Comparison of ENCODE assay signal across 4 fruit fly cellular contexts in the genomic region with DNA sequence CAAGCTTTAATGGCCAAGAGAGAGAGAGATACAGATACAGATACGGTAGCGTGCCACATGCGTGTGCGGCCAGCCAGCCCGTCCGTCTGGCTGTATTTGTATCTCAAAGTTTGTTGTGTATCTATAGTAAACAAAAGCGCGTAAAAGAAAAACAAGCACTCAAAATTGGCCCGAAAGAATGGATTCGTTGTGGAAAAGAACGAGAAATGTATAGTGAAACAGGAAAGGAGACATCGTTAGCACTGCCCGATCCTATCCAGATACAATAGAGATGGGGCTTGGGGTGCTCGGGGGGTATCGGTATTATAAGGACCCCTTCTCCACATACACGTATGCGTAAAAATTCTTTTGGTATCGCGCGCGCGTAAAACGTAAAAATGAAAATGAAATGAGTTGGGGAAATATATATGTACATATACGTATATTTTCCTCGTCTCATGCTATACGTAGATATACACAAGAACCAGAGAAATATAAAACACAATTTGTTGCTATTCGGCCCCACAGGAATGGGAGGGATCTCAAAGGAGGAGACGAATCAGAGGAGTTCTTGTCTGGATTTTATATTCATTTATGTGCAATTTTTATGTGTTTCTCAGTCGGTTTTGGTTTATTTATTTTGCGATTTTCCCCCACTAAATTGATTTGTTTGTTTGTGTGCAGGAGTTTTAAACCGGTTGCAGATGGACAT.
A peak's percentile ranks its signal among the peaks of the same experiment; 100 is the strongest.
TF ChIP-seq lines count a peak whose summit lies in the region.

No protein-coding gene starts in this region.

- TF ChIP-seq CTCF in whole organism, embryonic (GFP tag; optimal IDR thresholded peaks at IDR 0.05; lab: Kevin White, UChicago), result no peak

TF ChIP-seq in whole organism, embryonic, 481 proteins besides CTCF, POLR2A, EP300 and RAD21 (continues in another document):
- TF ChIP-seq HLH3B (GFP tag; IDR thresholded peaks at IDR 0.05; lab: Robert Waterston, UW) (no peak), Rx (GFP tag; IDR thresholded peaks at IDR 0.05; lab: Robert Waterston, UW) (no peak), Dll (GFP tag; IDR thresholded peaks at IDR 0.05; lab: Robert Waterston, UW; ENCODE audit: partially characterized antibody) (no peak), E2f1 (GFP tag; IDR thresholded peaks at IDR 0.05; lab: Robert Waterston, UW) (no peak), CG1603 (tag; optimal IDR thresholded peaks at IDR 0.05; lab: Kevin White, UChicago) (peak; percentile 41), ERR (GFP tag; optimal IDR thresholded peaks at IDR 0.05; lab: Kevin White, UChicago) (no peak), Max (GFP tag; optimal IDR thresholded peaks at IDR 0.05; lab: Kevin White, UChicago) (no peak), CG15011 (GFP tag; optimal IDR thresholded peaks at IDR 0.05; lab: Kevin White, UChicago) (peak; percentile 36), gem (tag; optimal IDR thresholded peaks at IDR 0.05; lab: Kevin White, UChicago) (no peak), CG14710 (tag; optimal IDR thresholded peaks at IDR 0.05; lab: Kevin White, UChicago) (no peak), Jarid2 (GFP tag; optimal IDR thresholded peaks at IDR 0.05; lab: Kevin White, UChicago) (no peak), Hey (tag; optimal IDR thresholded peaks at IDR 0.05; lab: Kevin White, UChicago) (no peak), CG4282 (GFP tag; optimal IDR thresholded peaks at IDR 0.05; lab: Kevin White, UChicago) (no peak), CG9215 (GFP tag; IDR thresholded peaks at IDR 0.05; lab: Robert Waterston, UW) (no peak), CG11696 (GFP tag; IDR thresholded peaks at IDR 0.05; lab: Robert Waterston, UW) (no peak), CG2875 (GFP tag; optimal IDR thresholded peaks at IDR 0.05; lab: Kevin White, UChicago) (peak; percentile 10), CG8924 (tag; optimal IDR thresholded peaks at IDR 0.05; lab: Kevin White, UChicago) (no peak), gsb-n (tag; optimal IDR thresholded peaks at IDR 0.05; lab: Kevin White, UChicago) (peak; percentile 29), CG8281 (tag; optimal IDR thresholded peaks at IDR 0.05; lab: Kevin White, UChicago) (peak; percentile 28), CG6683 (GFP tag; optimal IDR thresholded peaks at IDR 0.05; lab: Kevin White, UChicago) (no peak), Sox100B (GFP tag; optimal IDR thresholded peaks at IDR 0.05; lab: Kevin White, UChicago) (no peak), CG2120 (GFP tag; optimal IDR thresholded peaks at IDR 0.05; lab: Kevin White, UChicago) (no peak)

TF ChIP-seq in whole organism, prepupa, 60 proteins besides CTCF, POLR2A, EP300 and RAD21 (continues in another document):
- TF ChIP-seq CG9139 (GFP tag; optimal IDR thresholded peaks at IDR 0.05; lab: Kevin White, UChicago) (peak; percentile 24), lz (GFP tag; optimal IDR thresholded peaks at IDR 0.05; lab: Kevin White, UChicago) (no peak), salr (GFP tag; optimal IDR thresholded peaks at IDR 0.05; lab: Kevin White, UChicago) (no peak), CG4318 (GFP tag; optimal IDR thresholded peaks at IDR 0.05; lab: Kevin White, UChicago) (no peak), Hr4 (GFP tag; optimal IDR thresholded peaks at IDR 0.05; lab: Kevin White, UChicago) (no peak), Smox (GFP tag; optimal IDR thresholded peaks at IDR 0.05; lab: Kevin White, UChicago) (no peak), CG6854 (GFP tag; optimal IDR thresholded peaks at IDR 0.05; lab: Kevin White, UChicago) (no peak), CG31627 (GFP tag; optimal IDR thresholded peaks at IDR 0.05; lab: Kevin White, UChicago) (no peak), CG6808 (GFP tag; optimal IDR thresholded peaks at IDR 0.05; lab: Kevin White, UChicago) (peak; percentile 8), Ets96B (tag; optimal IDR thresholded peaks at IDR 0.05; lab: Kevin White, UChicago) (peak; percentile 17), Eip93F (GFP tag; optimal IDR thresholded peaks at IDR 0.05; lab: Kevin White, UChicago) (no peak), cyc (GFP tag; optimal IDR thresholded peaks at IDR 0.05; lab: Kevin White, UChicago) (no peak), CG3032 (tag; optimal IDR thresholded peaks at IDR 0.05; lab: Kevin White, UChicago) (no peak), pdm3 (GFP tag; optimal IDR thresholded peaks at IDR 0.05; lab: Kevin White, UChicago) (no peak), vri (GFP tag; optimal IDR thresholded peaks at IDR 0.05; lab: Kevin White, UChicago) (no peak), Ets21C (GFP tag; optimal IDR thresholded peaks at IDR 0.05; lab: Kevin White, UChicago) (no peak), Sox14 (GFP tag; optimal IDR thresholded peaks at IDR 0.05; lab: Kevin White, UChicago) (no peak), CG32006 (GFP tag; optimal IDR thresholded peaks at IDR 0.05; lab: Kevin White, UChicago) (no peak), ss (GFP tag; optimal IDR thresholded peaks at IDR 0.05; lab: Kevin White, UChicago) (peak; percentile 21 to 66), Met (GFP tag; optimal IDR thresholded peaks at IDR 0.05; lab: Kevin White, UChicago) (no peak), CG11762 (GFP tag; optimal IDR thresholded peaks at IDR 0.05; lab: Kevin White, UChicago; ENCODE audit: insufficient read depth) (no peak), Eip78C (GFP tag; lab: Kevin White, UChicago) (peak; percentile 67)

TF ChIP-seq in whole organism, pupa, 21 proteins besides CTCF, POLR2A, EP300 and RAD21:
- TF ChIP-seq fd96Ca (GFP tag; IDR thresholded peaks at IDR 0.05; lab: Robert Waterston, UW) (no peak), CG8159 (tag; optimal IDR thresholded peaks at IDR 0.05; lab: Kevin White, UChicago) (peak; percentile 25), EcR (GFP tag; optimal IDR thresholded peaks at IDR 0.05; lab: Kevin White, UChicago) (peak; percentile 47), Ets98B (GFP tag; IDR thresholded peaks at IDR 0.05; lab: Robert Waterston, UW) (no peak), CG12605 (GFP tag; IDR thresholded peaks at IDR 0.05; lab: Robert Waterston, UW) (no peak), gl (tag; optimal IDR thresholded peaks at IDR 0.05; lab: Kevin White, UChicago) (peak; percentile 17), Snoo (tag; optimal IDR thresholded peaks at IDR 0.05; lab: Kevin White, UChicago) (no peak), rn (GFP tag; IDR thresholded peaks at IDR 0.05; lab: Robert Waterston, UW) (no peak), CG9948 (tag; optimal IDR thresholded peaks at IDR 0.05; lab: Kevin White, UChicago) (no peak), Pif1A (GFP tag; optimal IDR thresholded peaks at IDR 0.05; lab: Kevin White, UChicago) (no peak), CG8301 (tag; optimal IDR thresholded peaks at IDR 0.05; lab: Kevin White, UChicago) (no peak), CG4496 (GFP tag; IDR thresholded peaks at IDR 0.05; lab: Robert Waterston, UW) (no peak), Pif1B (GFP tag; optimal IDR thresholded peaks at IDR 0.05; lab: Kevin White, UChicago) (no peak), CG32121 (GFP tag; IDR thresholded peaks at IDR 0.05; lab: Robert Waterston, UW) (no peak), CG13204 (GFP tag; optimal IDR thresholded peaks at IDR 0.05; lab: Kevin White, UChicago) (no peak), CG34367 (tag; optimal IDR thresholded peaks at IDR 0.05; lab: Kevin White, UChicago) (no peak), CG15710 (tag; optimal IDR thresholded peaks at IDR 0.05; lab: Kevin White, UChicago) (no peak), CG14655 (GFP tag; optimal IDR thresholded peaks at IDR 0.05; lab: Kevin White, UChicago) (no peak), CG10348 (GFP tag; IDR thresholded peaks at IDR 0.05; lab: Robert Waterston, UW) (no peak), D1 (tag; optimal IDR thresholded peaks at IDR 0.05; lab: Kevin White, UChicago) (no peak), CG17806 (tag; optimal IDR thresholded peaks at IDR 0.05; lab: Kevin White, UChicago) (no peak)
TF ChIP-seq in whole organism, pupa: peak in this region for 3.

TF ChIP-seq in whole organism, wandering third instar larva, 38 proteins besides CTCF, POLR2A, EP300 and RAD21:
- TF ChIP-seq Vsx2 (GFP tag; optimal IDR thresholded peaks at IDR 0.05; lab: Kevin White, UChicago; ENCODE audit: partially characterized antibody) (no peak), sage (GFP tag; optimal IDR thresholded peaks at IDR 0.05; lab: Kevin White, UChicago) (no peak), Hr78 (GFP tag; optimal IDR thresholded peaks at IDR 0.05; lab: Kevin White, UChicago) (no peak), CrebA (GFP tag; optimal IDR thresholded peaks at IDR 0.05; lab: Kevin White, UChicago; ENCODE audit: borderline replicate concordance) (no peak), dl (GFP tag; optimal IDR thresholded peaks at IDR 0.05; lab: Kevin White, UChicago; ENCODE audit: insufficient read depth in 1 of 2, partially characterized antibody in 2 of 2) (no peak), dmrt93B (GFP tag; optimal IDR thresholded peaks at IDR 0.05; lab: Kevin White, UChicago) (no peak), h (GFP tag; optimal IDR thresholded peaks at IDR 0.05; lab: Kevin White, UChicago) (peak; percentile 2), Jra (GFP tag; optimal IDR thresholded peaks at IDR 0.05; lab: Kevin White, UChicago) (no peak), rgr (GFP tag; optimal IDR thresholded peaks at IDR 0.05; lab: Kevin White, UChicago) (peak; percentile 1), ey (GFP tag; optimal IDR thresholded peaks at IDR 0.05; lab: Kevin White, UChicago) (no peak), Dif (GFP tag; optimal IDR thresholded peaks at IDR 0.05; lab: Kevin White, UChicago; ENCODE audit: partially characterized antibody) (no peak), Rel (GFP tag; optimal IDR thresholded peaks at IDR 0.05; lab: Kevin White, UChicago) (no peak), Rel (tag; optimal IDR thresholded peaks at IDR 0.05; lab: Kevin White, UChicago) (no peak), lola (GFP tag; optimal IDR thresholded peaks at IDR 0.05; lab: Kevin White, UChicago) (no peak), fru (GFP tag; optimal IDR thresholded peaks at IDR 0.05; lab: Kevin White, UChicago) (no peak), OdsH (GFP tag; optimal IDR thresholded peaks at IDR 0.05; lab: Kevin White, UChicago) (no peak), usp (GFP tag; optimal IDR thresholded peaks at IDR 0.05; lab: Kevin White, UChicago) (no peak), Dfd (GFP tag; optimal IDR thresholded peaks at IDR 0.05; lab: Kevin White, UChicago) (no peak), Abd-B (GFP tag; optimal IDR thresholded peaks at IDR 0.05; lab: Kevin White, UChicago) (no peak), psq (GFP tag; optimal IDR thresholded peaks at IDR 0.05; lab: Kevin White, UChicago) (peak; percentile 74), woc (GFP tag; optimal IDR thresholded peaks at IDR 0.05; lab: Kevin White, UChicago) (no peak), Mio (GFP tag; optimal IDR thresholded peaks at IDR 0.05; lab: Kevin White, UChicago) (no peak)
TF ChIP-seq in whole organism, wandering third instar larva: peak in this region for 3.
